Worm (Caenorhabditis elegans): Measurements from ENCODE around the gene glo-3.

glo-3 gene

ce11 chrX:10503393-10503792 lies 30.1 kb upstream of the glo-3 start:
- TF ChIP-seq C17E4.6 (GFP tag; IDR thresholded peaks at IDR 0.05) (no peak), pbrm-1 (GFP tag; IDR thresholded peaks at IDR 0.05) (no peak), aptf-3 (GFP tag; IDR thresholded peaks at IDR 0.05) (no peak), rcor-1 (GFP tag; IDR thresholded peaks at IDR 0.05) (no peak), cebp-1 (GFP tag; IDR thresholded peaks at IDR 0.05) (no peak), cebp-1 (tag; optimal IDR thresholded peaks at IDR 0.05) (no peak), mxl-1 (tag; optimal IDR thresholded peaks at IDR 0.05) (no peak), ceh-79 (tag; optimal IDR thresholded peaks at IDR 0.05) (no peak), F49E8.2 (tag; optimal IDR thresholded peaks at IDR 0.05; ENCODE audit: insufficient read depth) (no peak), atf-7 (tag; optimal IDR thresholded peaks at IDR 0.05) (no peak), tbp1 (GFP tag; optimal IDR thresholded peaks at IDR 0.05) (no peak), attf-5 (GFP tag; optimal IDR thresholded peaks at IDR 0.05) (no peak)

- no peak for TF ChIP-seq nfyb-1 (GFP tag; IDR thresholded peaks at IDR 0.05)
- no peak for TF ChIP-seq ets-4 (GFP tag; optimal IDR thresholded peaks at IDR 0.05)
- no peak for TF ChIP-seq T26A5.8 (tag; optimal IDR thresholded peaks at IDR 0.05)
- no peak for TF ChIP-seq egrh-3 (GFP tag; IDR thresholded peaks at IDR 0.05)
- no peak for TF ChIP-seq C17E4.6 (GFP tag; IDR thresholded peaks at IDR 0.05)
- no peak for TF ChIP-seq F33H1.4 (GFP tag; IDR thresholded peaks at IDR 0.05)
- no peak for TF ChIP-seq mcd-1 (GFP tag; IDR thresholded peaks at IDR 0.05)
- no peak for TF ChIP-seq F10E7.11 (tag; optimal IDR thresholded peaks at IDR 0.05)
- TF ChIP-seq snpc-4 (GFP tag; optimal IDR thresholded peaks at IDR 0.05): no peak
- TF ChIP-seq snpc-4 (tag; optimal IDR thresholded peaks at IDR 0.05): no peak
Measured at ce11 chrX:10505193-10505592, 28.3 kb upstream of the glo-3 start.

DNA sequence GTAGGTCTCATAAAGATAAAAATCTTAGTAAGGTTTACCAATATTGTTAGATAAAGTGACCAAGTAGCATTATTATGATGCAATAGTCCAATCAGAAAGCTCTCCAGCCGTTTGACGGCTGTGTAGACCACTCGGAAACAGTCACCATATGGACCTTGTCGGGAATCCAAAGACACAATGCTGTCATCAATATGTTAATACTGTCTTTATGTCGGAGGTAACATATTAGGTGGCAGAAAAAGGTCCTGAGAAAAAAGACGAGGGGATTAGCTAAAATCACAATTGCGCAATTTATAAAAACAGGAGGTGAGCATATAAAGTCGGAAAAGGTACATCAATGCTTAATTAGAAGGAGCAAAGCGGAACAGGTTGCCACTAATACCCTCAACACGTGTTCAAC lies 25.5 kb upstream of the glo-3 start:
- TF ChIP-seq F10E7.11 (tag; optimal IDR thresholded peaks at IDR 0.05): no peak
- TF ChIP-seq sdz-38 (tag; optimal IDR thresholded peaks at IDR 0.05): no peak
- no peak for TF ChIP-seq ztf-18 (tag; optimal IDR thresholded peaks at IDR 0.05)
- TF ChIP-seq ztf-25 (GFP tag; IDR thresholded peaks at IDR 0.05): no peak
- TF ChIP-seq dpl-1 (GFP tag; optimal IDR thresholded peaks at IDR 0.05): no peak

- TF ChIP-seq efl-1 (GFP tag; optimal IDR thresholded peaks at IDR 0.05): no peak
- no peak for TF ChIP-seq nhr-27 (tag; optimal IDR thresholded peaks at IDR 0.05)
- no peak for TF ChIP-seq unc-130 (GFP tag; optimal IDR thresholded peaks at IDR 0.05)
- TF ChIP-seq die-1 (tag; optimal IDR thresholded peaks at IDR 0.05): no peak
Measured at ce11 chrX:10514056-10514455, 19.4 kb upstream of the glo-3 start.

- no peak for TF ChIP-seq lin-40 (tag; optimal IDR thresholded peaks at IDR 0.05)
- no peak for TF ChIP-seq F37B4.10 (GFP tag; IDR thresholded peaks at IDR 0.05)
- TF ChIP-seq Y53F4B.3 (GFP tag; IDR thresholded peaks at IDR 0.05): no peak
- TF ChIP-seq Y56A3A.18 (GFP tag; IDR thresholded peaks at IDR 0.05): no peak
- no peak for TF ChIP-seq F55B11.4 (tag; optimal IDR thresholded peaks at IDR 0.05; ENCODE audit: borderline replicate concordance, insufficient read depth)
- TF ChIP-seq nhr-120 (GFP tag; IDR thresholded peaks at IDR 0.05): no peak
- TF ChIP-seq rec-8 (tag; optimal IDR thresholded peaks at IDR 0.05): no peak
- TF ChIP-seq lsy-27 (tag; optimal IDR thresholded peaks at IDR 0.05; ENCODE audit: borderline replicate concordance, insufficient read depth): no peak
- no peak for TF ChIP-seq hsf-1 (GFP tag; IDR thresholded peaks at IDR 0.05)
- TF ChIP-seq rcor-1 (GFP tag; IDR thresholded peaks at IDR 0.05): no peak
- TF ChIP-seq C17E4.6 (GFP tag; IDR thresholded peaks at IDR 0.05): no peak
- no peak for TF ChIP-seq snpc-3.4 (tag; optimal IDR thresholded peaks at IDR 0.05)
- TF ChIP-seq mel-28 (tag; optimal IDR thresholded peaks at IDR 0.05; ENCODE audit: borderline replicate concordance): no peak
Measured at ce11 chrX:10514834-10515233, 18.7 kb upstream of the glo-3 start.
